Worm (Caenorhabditis elegans) whole organism, late embryonic: ENCODE results near the gene zyg-11.

Experiments used
- Y22D7AL.16 ChIP-seq: sonication (generic microtip); optimal IDR thresholded peaks from 2 replicates; lab custom pipeline; 2016; ENCODE audit warnings: missing genetic modification characterization, missing compliant biosample characterization
- elt-2 ChIP-seq: sonication (generic microtip); optimal IDR thresholded peaks from 2 replicates; lab custom pipeline; 2016; ENCODE audit warnings: missing genetic modification reagents, missing genetic modification characterization, missing compliant biosample characterization
- fkh-10 ChIP-seq: fragments of 150-350 bp; optimal IDR thresholded peaks from 2 replicates; lab custom pipeline; 2014; ENCODE audit warnings: missing biosample characterization, missing genetic modification reagents, missing genetic modification characterization
- nhr-11 ChIP-seq: fragments of 150-350 bp; optimal IDR thresholded peaks from 2 replicates; lab custom pipeline; 2014; ENCODE audit warnings: missing biosample characterization, missing genetic modification characterization
- sox-2 ChIP-seq: fragments of 200-800 bp; sonication (Bioruptor generic); IDR thresholded peaks from 2 replicates; pipeline ENCODE4 v1.3.6; 2022; ENCODE audit warnings: missing genetic modification reagents, missing genetic modification characterization, missing compliant biosample characterization

ce11 chrII:8034617-8035016, 17.1 kb downstream of the zyg-11 start:
- no peak for TF ChIP-seq nhr-11
- no peak for TF ChIP-seq Y22D7AL.16 (tag; lab: Kevin White, UChicago)
- no peak for TF ChIP-seq elt-2 (tag; lab: Kevin White, UChicago)
- TF ChIP-seq fkh-10 (GFP tag; lab: Kevin White, UChicago), result no peak
- TF ChIP-seq sox-2 (GFP tag; lab: Robert Waterston, UW), result no peak
